Worm (Caenorhabditis elegans) whole organism, L2 larva: ENCODE results near the gene F58A4.6.

Experiments
- C34F6.9 ChIP-seq: fragments of 150-350 bp; optimal IDR thresholded peaks from 2 replicates; lab custom pipeline; 2014; ENCODE audit warnings: missing biosample characterization, missing genetic modification characterization
- R02D3.7 ChIP-seq: fragments of 150-350 bp; optimal IDR thresholded peaks from 2 replicates; lab custom pipeline; 2014; ENCODE audit warnings: missing biosample characterization, missing genetic modification characterization
- Y55F3AM.14 ChIP-seq: fragments of 200-800 bp; sonication (Bioruptor generic); optimal IDR thresholded peaks from 2 replicates; lab custom pipeline; 2018; ENCODE audit warnings: mild to moderate bottlenecking, missing genetic modification characterization, missing compliant biosample characterization
- ZK546.5 ChIP-seq: sonication (generic microtip); optimal IDR thresholded peaks from 2 replicates; lab custom pipeline; 2017; ENCODE audit warnings: missing biosample characterization, missing genetic modification characterization
- alr-1 ChIP-seq: fragments of 150-350 bp; optimal IDR thresholded peaks from 2 replicates; lab custom pipeline; 2014; ENCODE audit warnings: missing biosample characterization, missing genetic modification characterization
- ama-1 ChIP-seq: fragments of 150-350 bp; optimal IDR thresholded peaks from 2 replicates; lab custom pipeline; 2018; ENCODE audit warnings: inconsistent platforms
- blmp-1 ChIP-seq: sonication (generic microtip); optimal IDR thresholded peaks from 2 replicates; lab custom pipeline; 2017; ENCODE audit warnings: missing genetic modification characterization, mild to moderate bottlenecking, missing compliant biosample characterization, antibody characterized with exemption, moderate library complexity; ENCODE audit not compliant: insufficient read depth
- ceh-16 ChIP-seq: fragments of 150-350 bp; optimal IDR thresholded peaks from 2 replicates; lab custom pipeline; 2014; ENCODE audit warnings: missing biosample characterization, missing genetic modification characterization
- ceh-82 ChIP-seq: fragments of 150-350 bp; optimal IDR thresholded peaks from 2 replicates; lab custom pipeline; 2014; ENCODE audit warnings: missing biosample characterization, missing genetic modification characterization
- crh-2 ChIP-seq: sonication (generic microtip); optimal IDR thresholded peaks from 2 replicates; lab custom pipeline; 2017; ENCODE audit warnings: missing biosample characterization, missing genetic modification characterization
- dmd-4 ChIP-seq: sonication (generic microtip); optimal IDR thresholded peaks from 2 replicates; lab custom pipeline; 2017; ENCODE audit warnings: missing biosample characterization, missing genetic modification characterization
- egl-27 ChIP-seq: sonication (generic microtip); optimal IDR thresholded peaks from 3 replicates; lab custom pipeline; 2017; ENCODE audit warnings: missing biosample characterization, missing genetic modification reagents, missing genetic modification characterization
- elt-1 ChIP-seq: fragments of 150-350 bp; optimal IDR thresholded peaks from 2 replicates; lab custom pipeline; 2014; ENCODE audit warnings: missing biosample characterization, missing genetic modification characterization
- elt-3 ChIP-seq: sonication (generic microtip); optimal IDR thresholded peaks from 2 replicates; lab custom pipeline; 2017; ENCODE audit warnings: missing biosample characterization, missing genetic modification characterization
- gmeb-1 ChIP-seq: fragments of 150-350 bp; optimal IDR thresholded peaks from 2 replicates; lab custom pipeline; 2014; ENCODE audit warnings: missing biosample characterization, missing genetic modification characterization
- lin-11 ChIP-seq: fragments of 150-350 bp; sonication (generic microtip); optimal IDR thresholded peaks from 2 replicates; lab custom pipeline; 2014; ENCODE audit warnings: missing biosample characterization, missing genetic modification characterization, inconsistent platforms, mixed read lengths
- lin-13 ChIP-seq: fragments of 150-350 bp; optimal IDR thresholded peaks from 2 replicates; lab custom pipeline; 2014; ENCODE audit warnings: missing biosample characterization, missing genetic modification reagents, missing genetic modification characterization
- lin-39 ChIP-seq: fragments of 150-350 bp; optimal IDR thresholded peaks from 2 replicates; lab custom pipeline; 2014; ENCODE audit warnings: missing biosample characterization, missing genetic modification reagents, missing genetic modification characterization
- mab-5 ChIP-seq: fragments of 150-350 bp; optimal IDR thresholded peaks from 2 replicates; lab custom pipeline; 2014; ENCODE audit warnings: missing biosample characterization, missing genetic modification characterization
- mbf-1 ChIP-seq: sonication (generic microtip); optimal IDR thresholded peaks from 2 replicates; lab custom pipeline; 2017; ENCODE audit warnings: missing biosample characterization, missing genetic modification characterization
- mdl-1 ChIP-seq, 2 experiments: fragments of 150-350 bp in 1 of 2; sonication (generic microtip) in 1 of 2; optimal IDR thresholded peaks; 2 replicates each; lab custom pipeline; 2017; ENCODE audit warnings: missing biosample characterization in 2 of 2, missing genetic modification characterization in 2 of 2
- nhr-10 ChIP-seq: sonication (generic microtip); optimal IDR thresholded peaks from 2 replicates; lab custom pipeline; 2017; ENCODE audit warnings: missing biosample characterization, missing genetic modification characterization
- nhr-11 ChIP-seq: fragments of 150-350 bp; optimal IDR thresholded peaks from 2 replicates; lab custom pipeline; 2014; ENCODE audit warnings: missing biosample characterization, missing genetic modification characterization
- nhr-12 ChIP-seq: fragments of 150-350 bp; optimal IDR thresholded peaks from 2 replicates; lab custom pipeline; 2014; ENCODE audit warnings: missing biosample characterization, missing genetic modification characterization
- nhr-129 ChIP-seq: fragments of 150-350 bp; optimal IDR thresholded peaks from 2 replicates; lab custom pipeline; 2014; ENCODE audit warnings: missing biosample characterization, missing genetic modification characterization
- nhr-21 ChIP-seq: fragments of 150-350 bp; optimal IDR thresholded peaks from 2 replicates; lab custom pipeline; 2014; ENCODE audit warnings: missing biosample characterization, missing genetic modification characterization
- nhr-23 ChIP-seq: fragments of 150-350 bp; optimal IDR thresholded peaks from 2 replicates; lab custom pipeline; 2014; ENCODE audit warnings: missing biosample characterization, missing genetic modification reagents, missing genetic modification characterization
- nhr-25 ChIP-seq: fragments of 150-350 bp; sonication (generic microtip); optimal IDR thresholded peaks from 3 replicates; lab custom pipeline; 2014; ENCODE audit warnings: missing biosample characterization, missing genetic modification characterization
- nhr-6 ChIP-seq: fragments of 150-350 bp; optimal IDR thresholded peaks from 2 replicates; lab custom pipeline; 2014; ENCODE audit warnings: missing biosample characterization, missing genetic modification characterization
- nhr-77 ChIP-seq: fragments of 150-350 bp; optimal IDR thresholded peaks from 2 replicates; lab custom pipeline; 2014; ENCODE audit warnings: missing biosample characterization, missing genetic modification characterization
- peb-1 ChIP-seq: fragments of 150-350 bp; optimal IDR thresholded peaks from 2 replicates; lab custom pipeline; 2014; ENCODE audit warnings: missing biosample characterization, missing genetic modification characterization
- sem-4 ChIP-seq: fragments of 150-350 bp; optimal IDR thresholded peaks from 2 replicates; lab custom pipeline; 2014; ENCODE audit warnings: missing biosample characterization, missing genetic modification reagents, missing genetic modification characterization
- sma-9 ChIP-seq, 2 experiments: fragments of 150-350 bp in 1 of 2; sonication (generic microtip) in 1 of 2; optimal IDR thresholded peaks; 2 replicates each; lab custom pipeline; 2014 to 2016; ENCODE audit warnings: missing genetic modification characterization in 2 of 2, mild to moderate bottlenecking in 1 of 2, missing biosample characterization in 1 of 2, missing compliant biosample characterization in 1 of 2, missing genetic modification reagents in 1 of 2, moderate library complexity in 1 of 2
- snpc-4 ChIP-seq: fragments of 150-350 bp; optimal IDR thresholded peaks from 2 replicates; lab custom pipeline; 2014; ENCODE audit warnings: missing biosample characterization, missing genetic modification characterization
- unc-39 ChIP-seq: fragments of 150-350 bp; optimal IDR thresholded peaks from 2 replicates; lab custom pipeline; 2014; ENCODE audit warnings: missing biosample characterization, missing genetic modification characterization
- unc-55 ChIP-seq: fragments of 150-350 bp; sonication (generic microtip); optimal IDR thresholded peaks from 3 replicates; lab custom pipeline; 2014; ENCODE audit warnings: missing biosample characterization, missing genetic modification reagents, missing genetic modification characterization
- zag-1 ChIP-seq: fragments of 150-350 bp; optimal IDR thresholded peaks from 2 replicates; lab custom pipeline; 2014; ENCODE audit warnings: missing biosample characterization, missing genetic modification characterization
- ztf-1 ChIP-seq: fragments of 200-800 bp; sonication (Bioruptor generic); conservative IDR thresholded peaks from 2 replicates; pipeline ENCODE4 v1.3.6; 2022; ENCODE audit warnings: missing genetic modification characterization, missing compliant biosample characterization
- ztf-11 ChIP-seq: sonication (generic microtip); optimal IDR thresholded peaks from 2 replicates; lab custom pipeline; 2017; ENCODE audit warnings: missing biosample characterization, missing genetic modification characterization
- ztf-4 ChIP-seq: fragments of 150-350 bp; optimal IDR thresholded peaks from 2 replicates; lab custom pipeline; 2014; ENCODE audit warnings: missing biosample characterization, missing genetic modification characterization

F58A4.6 gene

ce11 chrIII:9651871-9652270, 37.6 kb downstream of the F58A4.6 start, which contains the start of gene C15H7.3:
Gene C15H7.3 (minus strand): TSS chrIII:9651971.
- TF ChIP-seq sma-9 (GFP tag; optimal IDR thresholded peaks at IDR 0.05; lab: Kevin White, UChicago), result no peak
- TF ChIP-seq sma-9 (tag; optimal IDR thresholded peaks at IDR 0.05; lab: Kevin White, UChicago), result no peak
- no peak for TF ChIP-seq mdl-1 (tag; optimal IDR thresholded peaks at IDR 0.05; lab: Kevin White, UChicago)
- no peak for TF ChIP-seq crh-2 (tag; lab: Kevin White, UChicago)
- no peak for TF ChIP-seq nhr-77 (tag; lab: Kevin White, UChicago)
- no peak for TF ChIP-seq snpc-4 (tag; lab: Kevin White, UChicago)
- no peak for TF ChIP-seq peb-1 (tag; lab: Kevin White, UChicago)
- no peak for TF ChIP-seq nhr-25 (tag; lab: Kevin White, UChicago)
- no peak for TF ChIP-seq ztf-1 (GFP tag; lab: Robert Waterston, UW)
- TF ChIP-seq elt-1 (tag; lab: Kevin White, UChicago), result no peak
- TF ChIP-seq sem-4 (tag; lab: Kevin White, UChicago), result no peak
- TF ChIP-seq C34F6.9, result no peak

ce11 chrIII:9655802-9656201, 41.5 kb downstream of the F58A4.6 start, which contains the start of gene C15H7.4:
Gene C15H7.4 (minus strand): TSS chrIII:9655902.
- TF ChIP-seq ztf-11 (tag; lab: Kevin White, UChicago), result no peak
- TF ChIP-seq mab-5 (tag; lab: Kevin White, UChicago), result no peak
- no peak for TF ChIP-seq mbf-1 (tag; lab: Kevin White, UChicago)
- TF ChIP-seq nhr-129 (tag; lab: Kevin White, UChicago), result no peak
- no peak for TF ChIP-seq mdl-1 (tag; optimal IDR thresholded peaks at IDR 0.05; lab: Kevin White, UChicago)
- TF ChIP-seq ztf-1 (GFP tag; lab: Robert Waterston, UW), result no peak
- TF ChIP-seq zag-1 (tag; lab: Kevin White, UChicago), result no peak

DNA sequence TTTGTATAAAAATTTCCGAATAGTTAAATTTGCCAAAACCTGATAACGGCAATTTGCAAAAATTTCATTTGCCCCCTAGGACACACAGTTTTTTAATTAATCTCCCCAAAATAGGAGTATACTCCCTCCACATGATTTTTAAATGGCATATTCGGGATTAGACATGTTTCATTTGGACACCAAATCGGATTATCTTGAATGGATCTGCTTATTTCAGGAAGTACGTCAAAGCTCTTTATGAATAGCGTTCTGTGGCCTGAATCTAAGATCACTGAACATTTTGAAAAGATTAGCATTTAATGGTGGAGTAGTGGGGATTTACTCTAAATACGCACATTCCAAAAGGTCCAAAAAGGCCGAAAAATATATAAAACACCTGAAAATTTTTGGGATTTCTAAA, 44.3 kb downstream of the F58A4.6 start:
- TF ChIP-seq sma-9 (GFP tag; optimal IDR thresholded peaks at IDR 0.05; lab: Kevin White, UChicago), result peak; percentile 35
- no peak for TF ChIP-seq sma-9 (tag; optimal IDR thresholded peaks at IDR 0.05; lab: Kevin White, UChicago)
- TF ChIP-seq ama-1 (lab: Kevin White, UChicago), result no peak

DNA sequence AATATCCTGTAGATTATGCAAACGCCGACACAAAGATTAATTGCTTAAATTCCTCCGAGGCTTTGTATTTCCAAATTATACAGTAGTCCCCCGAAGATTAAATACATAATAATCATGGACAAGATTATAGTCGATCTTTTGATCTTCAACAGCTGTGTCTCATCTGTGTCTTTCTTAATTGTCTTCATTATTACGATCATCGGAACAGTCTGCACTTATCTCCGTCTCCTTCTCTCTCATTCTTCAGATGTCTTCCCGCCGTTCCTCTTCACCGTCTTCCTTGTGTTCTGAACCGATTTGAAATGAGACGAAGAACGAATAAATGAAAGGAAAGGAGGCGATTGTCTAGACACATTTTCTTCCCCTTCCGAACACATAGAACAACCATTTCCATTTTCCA, 46.8 kb downstream of the F58A4.6 start:
- peak; percentile 63 for TF ChIP-seq sem-4 (tag; lab: Kevin White, UChicago)
- no peak for TF ChIP-seq peb-1 (tag; lab: Kevin White, UChicago)
- TF ChIP-seq nhr-25 (tag; lab: Kevin White, UChicago), result no peak
- TF ChIP-seq sma-9 (GFP tag; optimal IDR thresholded peaks at IDR 0.05; lab: Kevin White, UChicago), result peak; percentile 71
- no peak for TF ChIP-seq sma-9 (tag; optimal IDR thresholded peaks at IDR 0.05; lab: Kevin White, UChicago)

DNA sequence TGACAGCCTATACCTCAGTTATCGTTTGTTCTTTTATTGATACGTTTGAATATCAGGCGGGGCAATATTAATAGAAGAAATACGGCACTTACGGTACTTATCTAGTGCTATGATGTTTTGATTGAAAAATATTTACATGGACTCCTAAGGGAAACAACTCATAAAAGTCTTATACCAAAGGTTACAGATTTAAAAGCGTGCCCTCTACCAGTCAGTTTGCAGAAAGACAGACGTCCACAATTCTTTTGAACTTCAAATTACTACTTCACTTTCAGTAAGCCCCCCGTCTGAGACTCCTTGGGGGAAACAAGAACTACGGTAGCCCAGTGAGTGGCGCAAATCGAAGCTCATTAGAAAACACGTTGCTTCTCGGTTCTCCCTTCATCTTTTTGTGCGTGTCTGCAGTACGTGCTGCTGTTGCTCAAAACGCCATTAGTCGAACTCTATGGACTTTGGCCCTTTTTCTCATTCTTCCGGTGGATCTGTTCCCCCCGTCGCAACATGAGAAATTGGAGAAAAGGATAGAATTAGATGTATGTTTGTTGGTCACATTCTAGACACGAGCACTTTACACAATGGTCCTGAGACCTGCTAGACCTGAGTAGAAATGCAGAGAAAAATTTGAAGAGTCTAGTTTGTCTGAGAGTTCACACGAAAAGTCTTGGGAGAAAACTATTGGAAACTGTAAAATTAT, 48.1 kb downstream of the F58A4.6 start:
- no peak for TF ChIP-seq ztf-11 (tag; lab: Kevin White, UChicago)
- TF ChIP-seq R02D3.7 (tag; lab: Kevin White, UChicago), result no peak
- TF ChIP-seq elt-1 (tag; lab: Kevin White, UChicago), result no peak
- TF ChIP-seq blmp-1, result no peak
- TF ChIP-seq Y55F3AM.14, result no peak
- peak; percentile 21 for TF ChIP-seq sem-4 (tag; lab: Kevin White, UChicago)
- no peak for TF ChIP-seq alr-1 (tag; lab: Kevin White, UChicago)
- peak; percentile 10 for TF ChIP-seq mab-5 (tag; lab: Kevin White, UChicago)
- TF ChIP-seq ztf-1 (GFP tag; lab: Robert Waterston, UW), result no peak
- TF ChIP-seq nhr-12, result no peak
- no peak for TF ChIP-seq lin-11 (tag; lab: Kevin White, UChicago)
- TF ChIP-seq ama-1 (lab: Kevin White, UChicago), result no peak
- TF ChIP-seq zag-1 (tag; lab: Kevin White, UChicago), result no peak
- no peak for TF ChIP-seq unc-39 (tag; lab: Kevin White, UChicago)
- no peak for TF ChIP-seq nhr-10 (tag; lab: Kevin White, UChicago)
- no peak for TF ChIP-seq nhr-11 (tag; lab: Kevin White, UChicago)
- no peak for TF ChIP-seq unc-55 (GFP tag; lab: Kevin White, UChicago)
- TF ChIP-seq dmd-4, result no peak
- TF ChIP-seq ceh-16 (tag; lab: Kevin White, UChicago), result no peak
- peak; percentile 65 for TF ChIP-seq sma-9 (GFP tag; optimal IDR thresholded peaks at IDR 0.05; lab: Kevin White, UChicago)
- TF ChIP-seq sma-9 (tag; optimal IDR thresholded peaks at IDR 0.05; lab: Kevin White, UChicago), result no peak
- TF ChIP-seq ztf-4 (tag; lab: Kevin White, UChicago), result no peak
- no peak for TF ChIP-seq nhr-25 (tag; lab: Kevin White, UChicago)
- no peak for TF ChIP-seq nhr-23 (tag; lab: Kevin White, UChicago)
- TF ChIP-seq nhr-77 (tag; lab: Kevin White, UChicago), result no peak
- no peak for TF ChIP-seq egl-27 (tag; lab: Kevin White, UChicago)
- no peak for TF ChIP-seq ZK546.5 (tag; lab: Kevin White, UChicago)
- TF ChIP-seq ceh-82 (tag; lab: Kevin White, UChicago), result no peak
- no peak for TF ChIP-seq elt-3 (tag; lab: Kevin White, UChicago)
- TF ChIP-seq lin-13 (GFP tag; lab: Kevin White, UChicago), result no peak
- no peak for TF ChIP-seq nhr-6 (tag; lab: Kevin White, UChicago)
- no peak for TF ChIP-seq peb-1 (tag; lab: Kevin White, UChicago)
- TF ChIP-seq snpc-4 (tag; lab: Kevin White, UChicago), result no peak
- no peak for TF ChIP-seq lin-39
- TF ChIP-seq mdl-1 (tag; optimal IDR thresholded peaks at IDR 0.05; lab: Kevin White, UChicago), result no peak
- no peak for TF ChIP-seq gmeb-1 (tag; lab: Kevin White, UChicago)
- peak; percentile 35 for TF ChIP-seq nhr-129 (tag; lab: Kevin White, UChicago)
- TF ChIP-seq nhr-21 (tag; lab: Kevin White, UChicago), result no peak
